Worm (Caenorhabditis elegans) whole organism, L3 larva: Measurements from ENCODE around the gene ddx-19.

Experiments used
- R02D3.7 ChIP-seq: fragments of 150-350 bp; optimal IDR thresholded peaks from 2 replicates; lab custom pipeline; 2014; ENCODE audit warnings: missing biosample characterization, missing genetic modification characterization
- elt-2 ChIP-seq: sonication (generic microtip); optimal IDR thresholded peaks from 2 replicates; lab custom pipeline; 2016; ENCODE audit warnings: missing genetic modification reagents, mild to moderate bottlenecking, missing genetic modification characterization, missing compliant biosample characterization
- jun-1 ChIP-seq: fragments of 150-350 bp; optimal IDR thresholded peaks from 2 replicates; lab custom pipeline; 2014; ENCODE audit warnings: missing biosample characterization, missing genetic modification reagents, missing genetic modification characterization
- lin-39 ChIP-seq: fragments of 150-350 bp; optimal IDR thresholded peaks from 2 replicates; lab custom pipeline; 2018; ENCODE audit warnings: missing biosample characterization, missing genetic modification reagents, missing genetic modification characterization
- mdl-1 ChIP-seq: fragments of 150-350 bp; optimal IDR thresholded peaks from 2 replicates; lab custom pipeline; 2014; ENCODE audit warnings: missing biosample characterization, missing genetic modification characterization
- nhr-11 ChIP-seq: fragments of 150-350 bp; optimal IDR thresholded peaks from 2 replicates; lab custom pipeline; 2014; ENCODE audit warnings: missing biosample characterization, missing genetic modification characterization
- nhr-12 ChIP-seq: fragments of 150-350 bp; optimal IDR thresholded peaks from 2 replicates; lab custom pipeline; 2014; ENCODE audit warnings: missing biosample characterization, missing genetic modification characterization
- nhr-23 ChIP-seq: fragments of 150-350 bp; optimal IDR thresholded peaks from 2 replicates; lab custom pipeline; 2014; ENCODE audit warnings: missing biosample characterization, missing genetic modification reagents, missing genetic modification characterization
- nhr-237 ChIP-seq: fragments of 150-350 bp; optimal IDR thresholded peaks from 2 replicates; lab custom pipeline; 2014; ENCODE audit warnings: missing biosample characterization, missing genetic modification characterization
- nhr-25 ChIP-seq: sonication (generic microtip); optimal IDR thresholded peaks from 2 replicates; lab custom pipeline; 2017; ENCODE audit warnings: missing biosample characterization, missing genetic modification characterization
- nhr-28 ChIP-seq: fragments of 150-350 bp; optimal IDR thresholded peaks from 2 replicates; lab custom pipeline; 2014; ENCODE audit warnings: missing biosample characterization, missing genetic modification characterization
- pqm-1 ChIP-seq: fragments of 150-350 bp; optimal IDR thresholded peaks from 2 replicates; lab custom pipeline; 2017; ENCODE audit warnings: missing biosample characterization, missing genetic modification characterization, inconsistent platforms
- snpc-4 ChIP-seq: fragments of 150-350 bp; optimal IDR thresholded peaks from 2 replicates; lab custom pipeline; 2014; ENCODE audit warnings: missing biosample characterization, missing genetic modification characterization

ce11 chrII:8854874-8855273 lies 29.8 kb upstream of the ddx-19 start:
- TF ChIP-seq nhr-28 = no peak
- TF ChIP-seq pqm-1 (tag; lab: Kevin White, UChicago) = no peak
- no peak for TF ChIP-seq nhr-11 (tag; lab: Kevin White, UChicago)
- no peak for TF ChIP-seq R02D3.7 (tag; lab: Kevin White, UChicago)
- TF ChIP-seq nhr-12 = no peak
- no peak for TF ChIP-seq snpc-4 (tag; lab: Kevin White, UChicago)
- no peak for TF ChIP-seq mdl-1 (tag; lab: Kevin White, UChicago)
- no peak for TF ChIP-seq elt-2 (tag; lab: Kevin White, UChicago)
- no peak for TF ChIP-seq nhr-237 (tag; lab: Kevin White, UChicago)
- no peak for TF ChIP-seq jun-1 (tag; lab: Kevin White, UChicago)
- TF ChIP-seq nhr-23 (tag; lab: Kevin White, UChicago) = no peak
- TF ChIP-seq nhr-25 (tag; lab: Kevin White, UChicago) = peak; percentile 24
- TF ChIP-seq lin-39 (tag; lab: Kevin White, UChicago) = no peak
